Worm (Caenorhabditis elegans): Measurements from ENCODE around the gene chil-7.
"Not testable (repeated sequence)": the region's sequence is repeated elsewhere in the genome, so short reads cannot be mapped to it uniquely, and the experiment has no call there.

chil-7 gene

ce11 chrII:9866378-9866777, 4.6 kb downstream of the chil-7 start, which contains the start of gene chil-1:
chil-1 (minus strand) TSS chrII:9866478.
- TF ChIP-seq aly-1 (tag; optimal IDR thresholded peaks at IDR 0.05); hmg-4 (GFP tag; optimal IDR thresholded peaks at IDR 0.05); tbx-37 (GFP tag; conservative IDR thresholded peaks at IDR 0.05): not testable (repeated sequence)

ce11 chrII:9862147-9862546, 8.8 kb downstream of the chil-7 start, which contains the start of gene C08H9.18:
C08H9.18 (minus strand) TSS chrII:9862247.
- no peak for TF ChIP-seq F13C5.2 (tag; optimal IDR thresholded peaks at IDR 0.05)
- no peak for TF ChIP-seq aly-1 (tag; optimal IDR thresholded peaks at IDR 0.05)
- no peak for TF ChIP-seq flt-1 (GFP tag; IDR thresholded peaks at IDR 0.05)
- TF ChIP-seq sea-1 (GFP tag; conservative IDR thresholded peaks at IDR 0.05), result no peak
- TF ChIP-seq scrt-1 (GFP tag; IDR thresholded peaks at IDR 0.05), result no peak
- TF ChIP-seq B0310.2 (tag; optimal IDR thresholded peaks at IDR 0.05), result no peak

ce11 chrII:9861394-9861793, 9.6 kb downstream of the chil-7 start, which contains the start of gene chil-3:
chil-3 (minus strand) TSS chrII:9861494.
- TF ChIP-seq hmg-4 (GFP tag; optimal IDR thresholded peaks at IDR 0.05) (no peak), hmbx-1 (tag; optimal IDR thresholded peaks at IDR 0.05) (no peak), sea-1 (GFP tag; conservative IDR thresholded peaks at IDR 0.05) (no peak), flt-1 (GFP tag; IDR thresholded peaks at IDR 0.05) (no peak), hnd-1 (tag; optimal IDR thresholded peaks at IDR 0.05) (no peak), aly-1 (tag; optimal IDR thresholded peaks at IDR 0.05) (no peak), scrt-1 (GFP tag; IDR thresholded peaks at IDR 0.05) (no peak), ets-7 (tag; optimal IDR thresholded peaks at IDR 0.05) (no peak), ceh-13 (GFP tag; optimal IDR thresholded peaks at IDR 0.05) (no peak), tbx-37 (GFP tag; conservative IDR thresholded peaks at IDR 0.05) (no peak), tra-4 (tag; optimal IDR thresholded peaks at IDR 0.05) (no peak), pes-1 (GFP tag; IDR thresholded peaks at IDR 0.05) (no peak), tbx-11 (GFP tag; IDR thresholded peaks at IDR 0.05) (no peak), ceh-36 (tag; optimal IDR thresholded peaks at IDR 0.05) (no peak), ama-1 (optimal IDR thresholded peaks at IDR 0.05) (no peak), F13C5.2 (tag; optimal IDR thresholded peaks at IDR 0.05) (no peak)

- TF ChIP-seq pes-1 (GFP tag; IDR thresholded peaks at IDR 0.05) (no peak), B0310.2 (tag; optimal IDR thresholded peaks at IDR 0.05) (no peak), tra-4 (tag; optimal IDR thresholded peaks at IDR 0.05) (no peak), scrt-1 (GFP tag; IDR thresholded peaks at IDR 0.05) (no peak), aly-1 (tag; optimal IDR thresholded peaks at IDR 0.05) (no peak), ama-1 (optimal IDR thresholded peaks at IDR 0.05) (no peak), sea-1 (GFP tag; conservative IDR thresholded peaks at IDR 0.05) (no peak), ceh-13 (GFP tag; optimal IDR thresholded peaks at IDR 0.05) (no peak), F13C5.2 (tag; optimal IDR thresholded peaks at IDR 0.05) (no peak)
Observed at ce11 chrII:9859575-9859974, 11.4 kb downstream of the chil-7 start, which contains the start of gene chil-5. chil-5 (minus strand) TSS chrII:9859675.

ce11 chrII:9857791-9858190, 13.2 kb downstream of the chil-7 start, which contains the start of gene chil-6:
chil-6 (minus strand) TSS chrII:9857891.
- TF ChIP-seq ama-1 (optimal IDR thresholded peaks at IDR 0.05), result no peak
- no peak for TF ChIP-seq tra-4 (tag; optimal IDR thresholded peaks at IDR 0.05)
- TF ChIP-seq aly-1 (tag; optimal IDR thresholded peaks at IDR 0.05), result no peak

DNA sequence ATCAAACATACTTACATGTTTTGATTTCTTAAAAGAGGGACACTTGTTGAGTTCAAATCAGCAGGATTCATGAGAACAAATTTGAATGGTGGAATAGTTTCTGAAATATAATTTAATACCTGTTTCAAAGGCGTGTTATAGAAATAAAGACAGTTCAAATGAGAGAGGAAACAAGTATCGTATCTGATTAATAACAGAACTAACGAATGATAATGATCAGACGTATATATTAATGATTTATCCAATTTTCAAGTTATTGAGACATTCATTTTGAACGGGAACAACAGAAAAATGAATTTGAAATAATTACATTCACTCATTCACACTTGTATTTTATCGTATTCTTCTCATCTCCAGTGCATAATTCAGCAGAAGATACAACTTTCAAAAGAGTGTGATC, 15.4 kb downstream of the chil-7 start, which contains the start of gene chil-4:
Gene chil-4 (minus strand): TSS at position 101 of the 400 bp plus-strand sequence.
- TF ChIP-seq aly-1 (tag; optimal IDR thresholded peaks at IDR 0.05), result no peak
- TF ChIP-seq hmg-4 (GFP tag; optimal IDR thresholded peaks at IDR 0.05), result no peak

DNA sequence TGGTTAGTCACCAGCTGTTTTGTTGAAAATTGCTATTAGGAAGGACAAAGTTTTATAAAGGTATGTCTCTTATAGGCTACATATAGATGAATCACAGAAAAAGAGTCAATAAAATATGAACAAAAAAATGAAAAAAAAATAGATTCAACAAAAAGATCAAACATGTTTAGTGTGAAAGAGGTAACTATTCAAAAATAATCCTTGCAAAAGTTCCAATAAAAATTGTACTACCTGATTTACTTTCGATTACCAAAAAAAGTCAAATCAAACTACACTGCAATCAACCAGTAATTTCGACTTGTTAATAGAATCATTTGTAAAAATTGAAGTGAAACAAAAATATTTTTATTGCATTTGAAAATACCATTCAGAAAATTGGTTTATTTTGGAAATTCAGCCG, 20.0 kb downstream of the chil-7 start, which contains the start of gene ZK938.10:
Gene ZK938.10 (minus strand): TSS at position 101 of the 400 bp plus-strand sequence.
- TF ChIP-seq ets-7 (tag; optimal IDR thresholded peaks at IDR 0.05) (no peak), aly-1 (tag; optimal IDR thresholded peaks at IDR 0.05) (no peak), flt-1 (GFP tag; IDR thresholded peaks at IDR 0.05) (no peak), pes-1 (GFP tag; IDR thresholded peaks at IDR 0.05) (no peak), hnd-1 (tag; optimal IDR thresholded peaks at IDR 0.05) (no peak), sea-1 (GFP tag; conservative IDR thresholded peaks at IDR 0.05) (no peak), hmg-4 (GFP tag; optimal IDR thresholded peaks at IDR 0.05) (no peak), tbx-37 (GFP tag; conservative IDR thresholded peaks at IDR 0.05) (no peak), tra-4 (tag; optimal IDR thresholded peaks at IDR 0.05) (no peak), ceh-13 (GFP tag; optimal IDR thresholded peaks at IDR 0.05) (no peak), hmbx-1 (tag; optimal IDR thresholded peaks at IDR 0.05) (no peak)

DNA sequence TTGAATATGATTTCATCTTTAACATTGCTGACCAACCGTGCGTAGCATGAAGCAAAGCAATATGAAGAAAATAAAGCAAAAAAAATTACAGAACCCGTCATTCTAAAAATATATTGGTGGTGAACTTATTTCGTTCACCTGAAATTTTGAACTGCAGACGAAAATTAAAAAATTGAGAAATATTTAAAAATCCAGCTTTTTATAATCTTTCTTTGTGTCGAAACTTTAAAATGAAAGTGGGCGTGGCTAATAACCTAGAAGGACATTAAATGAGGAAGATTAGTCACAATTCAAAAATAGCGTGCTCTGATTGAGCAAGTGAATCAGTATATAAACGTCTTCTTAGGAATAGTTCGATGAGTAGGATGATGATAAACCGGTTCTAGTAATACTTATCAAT, 21.5 kb downstream of the chil-7 start, which contains the start of gene old-2:
Gene old-2 (minus strand): TSS at position 101 of the 400 bp plus-strand sequence.
- TF ChIP-seq F13C5.2 (tag; optimal IDR thresholded peaks at IDR 0.05) (no peak), scrt-1 (GFP tag; IDR thresholded peaks at IDR 0.05) (no peak)

DNA sequence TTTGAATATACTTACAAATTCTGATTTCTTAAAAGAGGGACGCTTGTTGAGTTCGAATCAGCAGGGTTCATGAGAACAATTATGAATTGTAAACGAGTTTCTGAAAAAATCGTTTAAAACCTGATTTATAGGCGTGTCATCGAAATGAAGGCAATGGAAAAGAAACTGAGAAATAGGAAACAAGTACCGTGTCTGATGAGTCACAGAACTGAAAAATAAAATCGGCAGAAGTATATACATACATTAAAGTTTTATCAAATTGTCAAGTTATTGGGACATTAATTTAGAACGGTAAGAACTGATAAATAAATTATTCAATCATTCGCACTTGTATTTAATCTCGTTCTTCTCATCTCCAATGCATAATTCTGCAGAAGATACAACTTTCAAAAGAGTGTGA, 25.7 kb downstream of the chil-7 start, which contains the start of gene chil-9:
Gene chil-9 (minus strand): TSS at position 101 of the 400 bp plus-strand sequence.
- TF ChIP-seq hmg-4 (GFP tag; optimal IDR thresholded peaks at IDR 0.05) (no peak), pes-1 (GFP tag; IDR thresholded peaks at IDR 0.05) (no peak), ets-7 (tag; optimal IDR thresholded peaks at IDR 0.05) (no peak), hnd-1 (tag; optimal IDR thresholded peaks at IDR 0.05) (no peak)

Measured in whole organism, early embryonic.